Worm (Caenorhabditis elegans): ENCODE results near the gene unc-4.

- TF ChIP-seq sea-1 (GFP tag; conservative IDR thresholded peaks at IDR 0.05) (no peak), hmbx-1 (tag; optimal IDR thresholded peaks at IDR 0.05) (no peak), F13C5.2 (tag; optimal IDR thresholded peaks at IDR 0.05) (no peak), flt-1 (GFP tag; IDR thresholded peaks at IDR 0.05) (no peak)
These were observed 27.2 kb downstream of the unc-4 start, which contains the start of gene chil-8 for ce11 chrII:9872961-9873360.

Data from whole organism, early embryonic.